Worm (Caenorhabditis elegans): ENCODE measurements around the gene tbx-41.

DNA sequence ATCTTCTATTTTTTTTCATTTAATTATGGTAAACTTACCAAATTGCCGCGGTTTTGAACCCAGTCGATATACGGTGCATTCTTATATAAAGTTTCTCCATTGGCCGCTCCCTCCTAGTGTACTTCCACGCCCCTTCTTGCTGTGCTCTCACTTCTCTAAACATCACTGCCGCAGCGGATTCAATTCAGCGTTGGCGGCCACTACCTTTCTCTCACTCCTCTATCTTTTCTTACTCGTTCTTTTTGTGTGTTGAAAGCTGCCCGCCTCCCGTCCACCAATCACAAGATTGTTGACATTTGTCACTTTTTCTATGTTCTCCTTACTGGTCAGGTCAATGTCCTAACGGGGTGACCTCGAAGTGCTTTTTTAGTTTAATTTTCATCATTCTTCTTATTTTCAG is 5.9 kb downstream of the tbx-41 start:
- TF ChIP-seq flt-1 (GFP tag; IDR thresholded peaks at IDR 0.05) (no peak), ref-1 (GFP tag; conservative IDR thresholded peaks at IDR 0.05) (no peak), ztf-29 (GFP tag; IDR thresholded peaks at IDR 0.05) (no peak), T22C8.4 (GFP tag; IDR thresholded peaks at IDR 0.05) (no peak)
